Fruit fly (Drosophila melanogaster) whole organism, embryonic: ENCODE data around the gene CG17377.
A peak's percentile ranks its signal among the peaks of the same experiment; 100 is the strongest.

Source experiments
- C15 ChIP-seq: fragments of 200-800 bp; sonication (Bioruptor generic); IDR thresholded peaks from 3 replicates; pipeline ENCODE4 v1.3.6; 2022; ENCODE audit warnings: missing biosample characterization, missing genetic modification characterization
- CG11695 ChIP-seq: fragments of 200-800 bp; sonication (Bioruptor generic); IDR thresholded peaks from 3 replicates; pipeline ENCODE4 v1.3.6; 2022; ENCODE audit warnings: missing biosample characterization, missing genetic modification characterization
- CG13624 ChIP-seq: fragments of 200-800 bp; sonication (Bioruptor generic); optimal IDR thresholded peaks from 2 replicates; lab custom pipeline; 2016; ENCODE audit warnings: missing biosample characterization, missing genetic modification characterization
- CG14441 ChIP-seq: fragments of 200-800 bp; sonication (Bioruptor generic); IDR thresholded peaks from 2 replicates; pipeline ENCODE4 v1.3.6; 2022; ENCODE audit warnings: missing biosample characterization, missing genetic modification characterization
- CG16813 ChIP-seq: fragments of 200-800 bp; sonication (Bioruptor generic); IDR thresholded peaks from 3 replicates; pipeline ENCODE4 v1.3.6; 2022; ENCODE audit warnings: missing biosample characterization, missing genetic modification characterization; ENCODE audit not compliant: partially characterized antibody
- CG17612 ChIP-seq: fragments of 200-800 bp; sonication (Bioruptor generic); IDR thresholded peaks from 2 replicates; pipeline ENCODE4 v1.3.6; 2022; ENCODE audit warnings: missing biosample characterization, missing genetic modification characterization
- CG34224 ChIP-seq: fragments of 200-800 bp; sonication (Bioruptor generic); IDR thresholded peaks from 3 replicates; pipeline ENCODE4 v1.3.6; 2022; ENCODE audit warnings: missing biosample characterization, missing genetic modification characterization; ENCODE audit not compliant: partially characterized antibody
- CG6854 ChIP-seq: fragments of 200-800 bp; sonication (Bioruptor generic); optimal IDR thresholded peaks from 3 replicates; lab custom pipeline; 2017; ENCODE audit warnings: missing biosample characterization, mild to moderate bottlenecking, missing genetic modification characterization
- CG7786 ChIP-seq: fragments of 200-800 bp; sonication (Bioruptor generic); optimal IDR thresholded peaks from 2 replicates; lab custom pipeline; 2016; ENCODE audit warnings: missing biosample characterization, missing genetic modification characterization
- CG9727 ChIP-seq: fragments of 200-800 bp; sonication (Bioruptor generic); optimal IDR thresholded peaks from 3 replicates; lab custom pipeline; 2017; ENCODE audit warnings: missing biosample characterization, mild to moderate bottlenecking, missing genetic modification characterization
- CG9797 ChIP-seq: fragments of 200-800 bp; sonication (Bioruptor generic); optimal IDR thresholded peaks from 3 replicates; lab custom pipeline; 2018; ENCODE audit warnings: missing biosample characterization, mild to moderate bottlenecking, missing genetic modification characterization
- Camta ChIP-seq: fragments of 200-800 bp; sonication (Bioruptor generic); optimal IDR thresholded peaks from 2 replicates; lab custom pipeline; 2016; ENCODE audit warnings: missing biosample characterization, missing genetic modification characterization
- Chrac-16 ChIP-seq: fragments of 200-800 bp; sonication (Bioruptor generic); optimal IDR thresholded peaks from 3 replicates; lab custom pipeline; 2016; ENCODE audit warnings: missing biosample characterization, missing genetic modification characterization
- CkIIα-i1 ChIP-seq: fragments of 200-800 bp; sonication (Bioruptor generic); IDR thresholded peaks from 2 replicates; pipeline ENCODE4 v1.3.6; 2022; ENCODE audit warnings: missing biosample characterization, missing genetic modification characterization
- CoRest ChIP-seq: fragments of 200-800 bp; sonication (Bioruptor generic); optimal IDR thresholded peaks from 3 replicates; lab custom pipeline; 2018; ENCODE audit warnings: missing biosample characterization, mild to moderate bottlenecking, missing genetic modification characterization, moderate library complexity
- D19A ChIP-seq: fragments of 200-800 bp; optimal IDR thresholded peaks from 3 replicates; lab custom pipeline; 2019; ENCODE audit warnings: missing biosample characterization, mild to moderate bottlenecking, missing genetic modification characterization, moderate library complexity
- D19B ChIP-seq: fragments of 200-800 bp; sonication (Bioruptor generic); optimal IDR thresholded peaks from 2 replicates; lab custom pipeline; 2017; ENCODE audit warnings: missing biosample characterization, mild to moderate bottlenecking, missing genetic modification characterization
- E2f1 ChIP-seq: fragments of 200-800 bp; sonication (Bioruptor generic); IDR thresholded peaks from 2 replicates; pipeline ENCODE4 v1.3.6; 2022; ENCODE audit warnings: missing biosample characterization, missing genetic modification characterization
- ERR ChIP-seq: fragments of 200-800 bp; sonication (Bioruptor generic); optimal IDR thresholded peaks from 2 replicates; lab custom pipeline; 2016; ENCODE audit warnings: missing biosample characterization, missing genetic modification characterization
- HHEX ChIP-seq: fragments of 200-800 bp; sonication (Bioruptor generic); optimal IDR thresholded peaks from 3 replicates; lab custom pipeline; 2017; ENCODE audit warnings: missing biosample characterization, mild to moderate bottlenecking, missing genetic modification characterization, missing genetic modification reagents
- Hsf ChIP-seq: fragments of 200-800 bp; sonication (Bioruptor generic); optimal IDR thresholded peaks from 3 replicates; lab custom pipeline; 2016; ENCODE audit warnings: missing biosample characterization, missing genetic modification characterization
- Neu2 ChIP-seq: fragments of 200-800 bp; sonication (Bioruptor generic); optimal IDR thresholded peaks from 3 replicates; lab custom pipeline; 2016; ENCODE audit warnings: missing biosample characterization, missing genetic modification characterization, borderline replicate concordance
- Optix ChIP-seq: fragments of 200-800 bp; sonication (Bioruptor generic); IDR thresholded peaks from 3 replicates; pipeline ENCODE4 v1.3.6; 2022; ENCODE audit warnings: missing biosample characterization, missing genetic modification characterization
- Pdp1 ChIP-seq, 2 experiments: fragments of 200-800 bp; sonication (Bioruptor generic); optimal IDR thresholded peaks; 3 replicates each; lab custom pipeline; 2016; ENCODE audit warnings: missing biosample characterization in 2 of 2, missing genetic modification characterization in 2 of 2, mild to moderate bottlenecking in 1 of 2, moderate library complexity in 1 of 2
- Ravus ChIP-seq: fragments of 200-800 bp; sonication (Bioruptor generic); IDR thresholded peaks from 2 replicates; pipeline ENCODE4 v1.3.6; 2022; ENCODE audit warnings: missing biosample characterization, missing genetic modification characterization
- Scr ChIP-seq: fragments of 200-800 bp; sonication (Bioruptor generic); IDR thresholded peaks from 2 replicates; pipeline ENCODE4 v1.3.6; 2022; ENCODE audit warnings: missing biosample characterization, missing genetic modification characterization; ENCODE audit not compliant: partially characterized antibody
- Sin3A ChIP-seq: fragments of >200 bp; optimal IDR thresholded peaks from 2 replicates; lab custom pipeline; 2018
- Trl ChIP-seq, 3 experiments: fragments of >200 bp in 2 of 3; fragments of 200-800 bp in 1 of 3; sonication (Bioruptor generic) in 1 of 3; optimal IDR thresholded peaks; 2 replicates in 1 of 3; 3 replicates in 2 of 3; lab custom pipeline; 2016 to 2017; ENCODE audit warnings: missing biosample characterization in 1 of 3, missing genetic modification characterization in 1 of 3
- ase ChIP-seq: fragments of 200-800 bp; sonication (Bioruptor generic); IDR thresholded peaks from 3 replicates; pipeline ENCODE4 v1.3.6; 2022; ENCODE audit warnings: missing biosample characterization, missing genetic modification characterization
- cwo ChIP-seq: fragments of 200-800 bp; sonication (Bioruptor generic); optimal IDR thresholded peaks from 3 replicates; lab custom pipeline; 2017; ENCODE audit warnings: missing biosample characterization, missing genetic modification characterization, mild to moderate bottlenecking, moderate library complexity, missing genetic modification reagents
- ems ChIP-seq: fragments of 200-800 bp; sonication (Bioruptor generic); optimal IDR thresholded peaks from 3 replicates; lab custom pipeline; 2016; ENCODE audit warnings: missing biosample characterization, missing genetic modification characterization
- eyg ChIP-seq: fragments of 200-800 bp; sonication (Bioruptor generic); optimal IDR thresholded peaks from 3 replicates; lab custom pipeline; 2016; ENCODE audit warnings: missing biosample characterization, missing genetic modification characterization
- gcm2 ChIP-seq: fragments of 200-800 bp; sonication (Bioruptor generic); optimal IDR thresholded peaks from 2 replicates; lab custom pipeline; 2016; ENCODE audit warnings: missing biosample characterization, missing genetic modification characterization
- knrl ChIP-seq: fragments of 200-800 bp; sonication (Bioruptor generic); IDR thresholded peaks from 3 replicates; pipeline ENCODE4 v1.3.6; 2022; ENCODE audit warnings: missing biosample characterization, missing genetic modification characterization; ENCODE audit not compliant: partially characterized antibody
- lov ChIP-seq, 2 experiments: fragments of 200-800 bp in 1 of 2; fragments of >200 bp in 1 of 2; sonication (Bioruptor generic) in 1 of 2; IDR thresholded peaks in 1 of 2; optimal IDR thresholded peaks in 1 of 2; 2 replicates in 1 of 2; 3 replicates in 1 of 2; pipeline versions ENCODE4 v1.3.6 to Lab custom; 2017 to 2022; ENCODE audit warnings: missing biosample characterization in 1 of 2, missing genetic modification characterization in 1 of 2
- odd ChIP-seq: fragments of 200-800 bp; sonication (Bioruptor generic); optimal IDR thresholded peaks from 2 replicates; lab custom pipeline; 2017; ENCODE audit warnings: missing biosample characterization, mild to moderate bottlenecking, missing genetic modification characterization
- prd ChIP-seq, 3 experiments: fragments of >200 bp in 2 of 3; fragments of 200-800 bp in 1 of 3; sonication (Bioruptor generic) in 1 of 3; optimal IDR thresholded peaks in 2 of 3; IDR thresholded peaks in 1 of 3; 2 replicates in 2 of 3; 3 replicates in 1 of 3; pipeline versions ENCODE4 v1.3.6 to Lab custom; 2017 to 2022; ENCODE audit warnings: missing biosample characterization in 1 of 3, missing genetic modification characterization in 1 of 3
- psq ChIP-seq: fragments of 200-800 bp; sonication (Bioruptor generic); optimal IDR thresholded peaks from 2 replicates; lab custom pipeline; 2017; ENCODE audit warnings: missing biosample characterization, missing genetic modification characterization
- ranshi ChIP-seq: fragments of 200-800 bp; sonication (Bioruptor generic); IDR thresholded peaks from 2 replicates; pipeline ENCODE4 v1.3.6; 2022; ENCODE audit warnings: missing biosample characterization, missing genetic modification characterization
- row ChIP-seq: fragments of 200-800 bp; sonication (Bioruptor generic); IDR thresholded peaks from 3 replicates; pipeline ENCODE4 v1.3.6; 2022; ENCODE audit warnings: missing biosample characterization, missing genetic modification characterization
- sd ChIP-seq: fragments of 200-800 bp; sonication (Bioruptor generic); optimal IDR thresholded peaks from 3 replicates; lab custom pipeline; 2018; ENCODE audit warnings: missing biosample characterization, mild to moderate bottlenecking, missing genetic modification characterization, moderate library complexity
- sisA ChIP-seq: fragments of 200-800 bp; sonication (Bioruptor generic); IDR thresholded peaks from 2 replicates; pipeline ENCODE4 v1.3.6; 2022; ENCODE audit warnings: missing biosample characterization, missing genetic modification characterization
- slbo ChIP-seq: fragments of 200-800 bp; sonication (Bioruptor generic); IDR thresholded peaks from 2 replicates; pipeline ENCODE4 v1.3.6; 2022; ENCODE audit warnings: missing biosample characterization, missing genetic modification characterization
- tgo ChIP-seq: fragments of 200-800 bp; sonication (Bioruptor generic); IDR thresholded peaks from 3 replicates; pipeline ENCODE4 v1.3.6; 2022; ENCODE audit warnings: missing biosample characterization, missing genetic modification characterization
- tin ChIP-seq: fragments of 200-800 bp; sonication (Bioruptor generic); optimal IDR thresholded peaks from 3 replicates; lab custom pipeline; 2016; ENCODE audit warnings: missing biosample characterization, missing genetic modification characterization
- yki ChIP-seq: fragments of >200 bp; optimal IDR thresholded peaks from 3 replicates; lab custom pipeline; 2018
- zf30C ChIP-seq: fragments of 200-800 bp; sonication (Bioruptor generic); optimal IDR thresholded peaks from 3 replicates; lab custom pipeline; 2018; ENCODE audit warnings: missing biosample characterization, mild to moderate bottlenecking, missing genetic modification characterization

Gene CG17377

DNA sequence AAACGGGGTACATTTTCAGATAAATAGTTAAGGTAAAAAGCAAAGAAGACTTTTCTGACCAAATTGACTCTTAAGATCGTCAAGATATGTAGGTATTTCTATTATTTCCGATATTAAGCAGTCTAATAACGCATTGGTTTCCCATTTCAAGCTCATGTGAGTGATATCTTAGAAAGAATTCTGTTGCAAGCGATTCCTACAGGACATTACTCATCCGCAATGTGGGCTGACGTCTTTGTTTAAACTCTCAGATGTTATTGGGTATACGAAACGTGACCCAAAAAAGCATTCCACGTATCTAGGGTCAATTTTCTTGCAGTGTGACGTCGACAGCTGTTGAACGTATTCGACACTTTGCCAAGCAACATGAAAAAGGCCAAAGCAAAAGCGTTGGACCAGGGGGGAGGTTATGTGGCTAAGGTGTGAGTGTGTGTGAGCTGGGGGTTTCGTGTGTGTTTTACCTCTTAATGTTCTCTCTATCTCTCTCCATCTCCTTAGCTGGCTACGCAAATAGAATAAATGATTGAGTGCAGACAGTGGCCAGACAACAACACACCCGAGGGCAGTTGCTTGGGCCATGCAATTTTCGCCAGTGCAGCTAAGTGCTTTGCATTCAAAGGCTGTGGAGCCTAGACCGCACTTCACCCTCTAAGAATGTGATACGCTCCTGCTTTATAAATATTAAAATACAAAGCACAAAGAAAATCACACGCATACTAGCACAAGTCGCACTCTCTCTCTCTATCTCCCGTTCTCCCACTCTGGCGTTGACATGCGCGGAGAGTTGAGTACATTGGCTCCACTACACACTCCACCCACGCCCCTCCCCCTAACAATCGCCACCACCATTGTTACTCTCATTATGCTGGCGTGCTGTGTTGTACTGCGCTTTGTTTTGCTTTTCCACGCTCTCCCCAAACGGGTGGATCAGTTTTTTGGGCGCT, 15.3 kb downstream of the CG17377 start (continued):
- peak; percentile 91 for TF ChIP-seq D19A (tag; lab: Kevin White, UChicago)
- TF ChIP-seq odd (GFP tag; lab: Kevin White, UChicago), result peak; percentile 96
- TF ChIP-seq tgo (GFP tag; lab: Robert Waterston, UW), result peak; percentile 84
- TF ChIP-seq ase (GFP tag; lab: Robert Waterston, UW), result peak; percentile 72; the same call in 2 of the 3 replicates
- TF ChIP-seq CG17612 (GFP tag; lab: Robert Waterston, UW), result peak; percentile 77
- peak; percentile 99 for TF ChIP-seq CoRest (tag; lab: Kevin White, UChicago)
- no peak for TF ChIP-seq Sin3A (lab: Kevin White, UChicago)
- peak; percentile 97 for TF ChIP-seq Hsf (GFP tag; lab: Kevin White, UChicago)
- no peak; the same call in 1 of the 2 replicates for TF ChIP-seq Scr (GFP tag; lab: Robert Waterston, UW)
- TF ChIP-seq eyg (GFP tag; lab: Kevin White, UChicago), result peak; percentile 97
- TF ChIP-seq psq (GFP tag; lab: Kevin White, UChicago), result peak; percentile 74
- TF ChIP-seq sd (tag; lab: Kevin White, UChicago), result peak; percentile 78
- TF ChIP-seq E2f1 (GFP tag; lab: Robert Waterston, UW), result peak; percentile 89
- peak; percentile 81 for TF ChIP-seq CG14441 (GFP tag; lab: Robert Waterston, UW)
- peak; percentile 94 for TF ChIP-seq ems (GFP tag; lab: Kevin White, UChicago)
- TF ChIP-seq Neu2 (GFP tag; lab: Kevin White, UChicago), result peak; percentile 88
- peak; percentile 90 to 99 for TF ChIP-seq Trl (optimal IDR thresholded peaks at IDR 0.05; lab: Kevin White, UChicago)
- TF ChIP-seq Trl (GFP tag; optimal IDR thresholded peaks at IDR 0.05; lab: Kevin White, UChicago), result peak; percentile 96
- peak; percentile 76; the same call in 2 of the 3 replicates for TF ChIP-seq C15 (GFP tag; lab: Robert Waterston, UW)
- TF ChIP-seq Chrac-16, result peak; percentile 94
- TF ChIP-seq knrl, result peak; percentile 64; the same call in 2 of the 3 replicates
- peak; percentile 79 for TF ChIP-seq Optix (GFP tag; lab: Robert Waterston, UW)
- TF ChIP-seq yki, result peak; percentile 29
- TF ChIP-seq CG9727 (GFP tag; lab: Kevin White, UChicago), result peak; percentile 98
- peak; percentile 83 for TF ChIP-seq gcm2
- peak; percentile 97 for TF ChIP-seq CG7786
- TF ChIP-seq Pdp1 (GFP tag; optimal IDR thresholded peaks at IDR 0.05; lab: Kevin White, UChicago), result peak; percentile 90 to 97
- TF ChIP-seq cwo (GFP tag; lab: Kevin White, UChicago), result peak; percentile 96
- TF ChIP-seq ranshi (GFP tag; lab: Robert Waterston, UW), result peak; percentile 83
- TF ChIP-seq lov (optimal IDR thresholded peaks at IDR 0.05; lab: Kevin White, UChicago), result no peak
- peak; percentile 28; the same call in 2 of the 3 replicates for TF ChIP-seq lov (GFP tag; IDR thresholded peaks at IDR 0.05; lab: Robert Waterston, UW)
- TF ChIP-seq Ravus (GFP tag; lab: Robert Waterston, UW), result peak; percentile 65
- TF ChIP-seq CG6854, result peak; percentile 95
- TF ChIP-seq zf30C (GFP tag; lab: Kevin White, UChicago), result peak; percentile 89
- TF ChIP-seq Camta (GFP tag; lab: Kevin White, UChicago), result peak; percentile 97
- peak; percentile 10 for TF ChIP-seq CG9797 (GFP tag; lab: Kevin White, UChicago)
- TF ChIP-seq CkIIα-i1 (GFP tag; lab: Robert Waterston, UW), result 0 out of 2 replicates have a peak, but pooled peaks have one; percentile 14
- peak; percentile 90 for TF ChIP-seq sisA (GFP tag; lab: Robert Waterston, UW)
- TF ChIP-seq row, result peak; percentile 92
- peak; percentile 64; the same call in 1 of the 3 replicates for TF ChIP-seq CG34224 (GFP tag; lab: Robert Waterston, UW)
- TF ChIP-seq slbo (GFP tag; lab: Robert Waterston, UW), result peak; percentile 90
- TF ChIP-seq CG11695 (GFP tag; lab: Robert Waterston, UW), result peak; percentile 93
- TF ChIP-seq tin (GFP tag; lab: Kevin White, UChicago), result peak; percentile 94
- peak; percentile 97 for TF ChIP-seq CG13624
- peak; percentile 89 for TF ChIP-seq D19B (GFP tag; lab: Kevin White, UChicago)
- no peak for TF ChIP-seq prd (optimal IDR thresholded peaks at IDR 0.05; lab: Kevin White, UChicago)
- TF ChIP-seq prd (GFP tag; IDR thresholded peaks at IDR 0.05; lab: Robert Waterston, UW), result peak; percentile 91
- TF ChIP-seq ERR, result peak; percentile 86
- TF ChIP-seq CG16813, result peak; percentile 63
- peak; percentile 94 for TF ChIP-seq HHEX (GFP tag; lab: Kevin White, UChicago)
